Worm (Caenorhabditis elegans) whole organism, L4 larva: ENCODE data around the gene sdc-2.

Experiments used
- F10B5.3 ChIP-seq: sonication (generic microtip); optimal IDR thresholded peaks from 2 replicates; lab custom pipeline; 2016; ENCODE audit warnings: mild to moderate bottlenecking, missing genetic modification characterization, missing compliant biosample characterization
- F37D6.2 ChIP-seq: sonication (generic microtip); optimal IDR thresholded peaks from 2 replicates; lab custom pipeline; 2016; ENCODE audit warnings: mild to moderate bottlenecking, missing genetic modification characterization, missing compliant biosample characterization
- R02D3.7 ChIP-seq: fragments of 150-350 bp; sonication (generic microtip); optimal IDR thresholded peaks from 3 replicates; lab custom pipeline; 2014; ENCODE audit warnings: missing biosample characterization, missing genetic modification characterization
- T26A8.4 ChIP-seq: fragments of 200-800 bp; sonication (Bioruptor generic); IDR thresholded peaks from 2 replicates; pipeline ENCODE4 v1.3.6; 2022; ENCODE audit warnings: missing genetic modification characterization, missing compliant biosample characterization
- Y75B8A.6 ChIP-seq: fragments of 200-800 bp; sonication (Bioruptor generic); IDR thresholded peaks from 2 replicates; pipeline ENCODE4 v1.3.6; 2022; ENCODE audit warnings: missing genetic modification reagents, missing genetic modification characterization, missing compliant biosample characterization
- ZK337.2 ChIP-seq: fragments of 200-800 bp; sonication (Bioruptor generic); IDR thresholded peaks from 2 replicates; pipeline ENCODE4 v1.3.6; 2022; ENCODE audit warnings: missing genetic modification reagents, missing genetic modification characterization, missing compliant biosample characterization
- aha-1 ChIP-seq: fragments of 150-350 bp; peaks from one replicate; lab custom pipeline; 2014; ENCODE audit warnings: missing biosample characterization, missing genetic modification characterization
- ceh-20 ChIP-seq: fragments of 200-800 bp; sonication (Bioruptor generic); IDR thresholded peaks from 2 replicates; pipeline ENCODE4 v1.3.6; 2022; ENCODE audit warnings: missing genetic modification reagents, missing genetic modification characterization, missing compliant biosample characterization
- ceh-32 ChIP-seq: sonication (generic microtip); optimal IDR thresholded peaks from 2 replicates; lab custom pipeline; 2016; ENCODE audit warnings: mild to moderate bottlenecking, missing genetic modification characterization, missing compliant biosample characterization; ENCODE audit not compliant: poor library complexity
- ceh-44 ChIP-seq: fragments of 200-800 bp; sonication (Bioruptor generic); IDR thresholded peaks from 2 replicates; pipeline ENCODE4 v1.3.6; 2022; ENCODE audit warnings: missing genetic modification reagents, missing genetic modification characterization, missing compliant biosample characterization
- ceh-62 ChIP-seq: sonication (generic microtip); optimal IDR thresholded peaks from 2 replicates; lab custom pipeline; 2017; ENCODE audit warnings: missing biosample characterization, missing genetic modification characterization
- ces-1 ChIP-seq: fragments of 150-350 bp; sonication (generic microtip); optimal IDR thresholded peaks from 4 replicates; lab custom pipeline; 2014; ENCODE audit warnings: missing biosample characterization, missing genetic modification reagents, missing genetic modification characterization
- cey-2 ChIP-seq: sonication (generic microtip); optimal IDR thresholded peaks from 3 replicates; lab custom pipeline; 2017; ENCODE audit warnings: missing genetic modification characterization, mild to moderate bottlenecking, missing compliant biosample characterization, antibody characterized with exemption, borderline replicate concordance; ENCODE audit not compliant: insufficient read depth
- daf-16 ChIP-seq, 3 experiments: sonication (generic microtip); optimal IDR thresholded peaks; 2 replicates each; lab custom pipeline; 2016 to 2017; ENCODE audit warnings: missing genetic modification characterization in 3 of 3, missing genetic modification reagents in 3 of 3, mild to moderate bottlenecking in 2 of 3, missing compliant biosample characterization in 2 of 3, missing biosample characterization in 1 of 3, moderate library complexity in 1 of 3
- daf-8 ChIP-seq: fragments of 200-800 bp; sonication (Bioruptor generic); IDR thresholded peaks from 2 replicates; pipeline ENCODE4 v1.3.6; 2022; ENCODE audit warnings: missing genetic modification characterization, missing compliant biosample characterization
- duxl-1 ChIP-seq: sonication (generic microtip); optimal IDR thresholded peaks from 2 replicates; lab custom pipeline; 2016; ENCODE audit warnings: mild to moderate bottlenecking, missing genetic modification characterization, moderate library complexity, missing compliant biosample characterization; ENCODE audit not compliant: poor library complexity
- dve-1 ChIP-seq: sonication (generic microtip); optimal IDR thresholded peaks from 2 replicates; lab custom pipeline; 2017; ENCODE audit warnings: antibody characterized with exemption, mild to moderate bottlenecking, missing genetic modification characterization, missing compliant biosample characterization; ENCODE audit not compliant: insufficient read depth
- egl-43 ChIP-seq: fragments of 200-800 bp; sonication (Bioruptor generic); IDR thresholded peaks from 2 replicates; pipeline ENCODE4 v1.3.6; 2022; ENCODE audit warnings: missing genetic modification reagents, missing genetic modification characterization, missing compliant biosample characterization
- fkh-10 ChIP-seq: fragments of 150-350 bp; optimal IDR thresholded peaks from 2 replicates; lab custom pipeline; 2014; ENCODE audit warnings: missing biosample characterization, missing genetic modification reagents, missing genetic modification characterization
- gei-8 ChIP-seq: fragments of 200-800 bp; sonication (Bioruptor generic); optimal IDR thresholded peaks from 2 replicates; lab custom pipeline; 2018; ENCODE audit warnings: mild to moderate bottlenecking, missing genetic modification characterization, missing compliant biosample characterization
- hif-1 ChIP-seq, 2 experiments: sonication (generic microtip); optimal IDR thresholded peaks; 2 replicates each; lab custom pipeline; 2016 to 2017; ENCODE audit warnings: missing compliant biosample characterization in 2 of 2, missing genetic modification characterization in 2 of 2, missing genetic modification reagents in 2 of 2, missing genotype in 2 of 2, mild to moderate bottlenecking in 1 of 2
- hlh-11 ChIP-seq: fragments of 200-800 bp; sonication (Bioruptor generic); optimal IDR thresholded peaks from 2 replicates; lab custom pipeline; 2018; ENCODE audit warnings: mild to moderate bottlenecking, missing genetic modification characterization, missing compliant biosample characterization
- hlh-30 ChIP-seq: sonication (generic microtip); optimal IDR thresholded peaks from 2 replicates; lab custom pipeline; 2017; ENCODE audit warnings: antibody characterized with exemption, mild to moderate bottlenecking, missing genetic modification characterization, missing compliant biosample characterization; ENCODE audit not compliant: insufficient read depth
- hmg-1.1 ChIP-seq: fragments of 200-800 bp; sonication (Bioruptor generic); IDR thresholded peaks from 2 replicates; pipeline ENCODE4 v1.3.6; 2022; ENCODE audit warnings: missing genetic modification reagents, missing genetic modification characterization, missing compliant biosample characterization
- lim-7 ChIP-seq: fragments of 200-800 bp; sonication (Bioruptor generic); IDR thresholded peaks from 2 replicates; pipeline ENCODE4 v1.3.6; 2022; ENCODE audit warnings: missing genetic modification characterization, missing compliant biosample characterization
- lin-1 ChIP-seq: fragments of 200-800 bp; sonication (Bioruptor generic); IDR thresholded peaks from 2 replicates; pipeline ENCODE4 v1.3.6; 2022; ENCODE audit warnings: missing genetic modification reagents, missing genetic modification characterization, missing compliant biosample characterization
- lin-38 ChIP-seq: fragments of 200-800 bp; sonication (Bioruptor generic); IDR thresholded peaks from 2 replicates; pipeline ENCODE4 v1.3.6; 2022; ENCODE audit warnings: missing genetic modification reagents, missing genetic modification characterization, missing compliant biosample characterization
- lsy-2 ChIP-seq, 2 experiments: fragments of 150-350 bp in 1 of 2; sonication (generic microtip) in 1 of 2; optimal IDR thresholded peaks; 2 replicates each; lab custom pipeline; 2014 to 2017; ENCODE audit warnings: missing biosample characterization in 2 of 2, missing genetic modification characterization in 2 of 2
- madf-5 ChIP-seq, 2 experiments: fragments of 200-800 bp; sonication (Bioruptor generic); IDR thresholded peaks; 2 replicates each; pipeline ENCODE4 v1.3.6; 2022; ENCODE audit warnings: missing compliant biosample characterization in 2 of 2, missing genetic modification characterization in 2 of 2
- mdl-1 ChIP-seq, 2 experiments: fragments of 150-350 bp in 1 of 2; sonication (generic microtip) in 1 of 2; optimal IDR thresholded peaks; 2 replicates each; lab custom pipeline; 2014 to 2017; ENCODE audit warnings: missing biosample characterization in 2 of 2, missing genetic modification characterization in 2 of 2
- mdt-29 ChIP-seq: fragments of 200-800 bp; sonication (Bioruptor generic); IDR thresholded peaks from 2 replicates; pipeline ENCODE4 v1.3.6; 2022; ENCODE audit warnings: missing genetic modification reagents, missing genetic modification characterization, missing compliant biosample characterization
- mep-1 ChIP-seq: fragments of 150-350 bp; sonication (generic microtip); optimal IDR thresholded peaks from 3 replicates; lab custom pipeline; 2014; ENCODE audit warnings: missing biosample characterization, missing genetic modification characterization
- mes-2 ChIP-seq: sonication (generic microtip); optimal IDR thresholded peaks from 2 replicates; lab custom pipeline; 2016; ENCODE audit warnings: missing genotype, mild to moderate bottlenecking, missing genetic modification characterization, missing compliant biosample characterization; ENCODE audit not compliant: poor library complexity, severe bottlenecking
- nhr-102 ChIP-seq: sonication (generic microtip); optimal IDR thresholded peaks from 2 replicates; lab custom pipeline; 2016; ENCODE audit warnings: mild to moderate bottlenecking, missing genetic modification characterization, moderate library complexity, missing compliant biosample characterization
- nhr-237 ChIP-seq: sonication (generic microtip); optimal IDR thresholded peaks from 2 replicates; lab custom pipeline; 2017; ENCODE audit warnings: missing biosample characterization, missing genetic modification characterization
- nhr-48 ChIP-seq: sonication (generic microtip); optimal IDR thresholded peaks from 2 replicates; lab custom pipeline; 2016; ENCODE audit warnings: mild to moderate bottlenecking, missing genetic modification characterization, missing compliant biosample characterization
- nhr-6 ChIP-seq: fragments of 150-350 bp; optimal IDR thresholded peaks from 2 replicates; lab custom pipeline; 2014; ENCODE audit warnings: missing biosample characterization, missing genetic modification characterization
- pqm-1 ChIP-seq: sonication (generic microtip); optimal IDR thresholded peaks from 2 replicates; lab custom pipeline; 2017; ENCODE audit warnings: missing biosample characterization, missing genetic modification characterization
- tag-97 ChIP-seq: fragments of 200-800 bp; sonication (Bioruptor generic); IDR thresholded peaks from 2 replicates; pipeline ENCODE4 v1.3.6; 2022; ENCODE audit warnings: missing genetic modification characterization, missing compliant biosample characterization
- unc-130 ChIP-seq: sonication (generic microtip); optimal IDR thresholded peaks from 2 replicates; lab custom pipeline; 2016; ENCODE audit warnings: missing genetic modification reagents, missing genetic modification characterization, missing compliant biosample characterization
- unc-39 ChIP-seq: sonication (generic microtip); optimal IDR thresholded peaks from 2 replicates; lab custom pipeline; 2017; ENCODE audit warnings: missing biosample characterization, missing genetic modification characterization
- vab-7 ChIP-seq: fragments of 200-800 bp; sonication (Bioruptor generic); IDR thresholded peaks from 2 replicates; pipeline ENCODE4 v1.3.6; 2022; ENCODE audit warnings: missing genetic modification reagents, missing genetic modification characterization, missing compliant biosample characterization
- zag-1 ChIP-seq: fragments of 150-350 bp; optimal IDR thresholded peaks from 2 replicates; lab custom pipeline; 2014; ENCODE audit warnings: missing biosample characterization, missing genetic modification characterization
- ztf-11 ChIP-seq: fragments of 150-350 bp; optimal IDR thresholded peaks from 2 replicates; lab custom pipeline; 2014; ENCODE audit warnings: missing biosample characterization, missing genetic modification characterization
- ztf-7 ChIP-seq: fragments of 150-350 bp; optimal IDR thresholded peaks from 2 replicates; lab custom pipeline; 2014; ENCODE audit warnings: missing biosample characterization, missing genetic modification characterization

The sdc-2 gene

ce11 chrX:11522058-11522757 is at the start of gene sdc-2 (continued):
- TF ChIP-seq hlh-30 (peak; percentile 80), hlh-11 (peak; percentile 87), duxl-1 (tag; lab: Kevin White, UChicago) (peak; percentile 87), ces-1 (GFP tag; lab: Kevin White, UChicago) (no peak), lsy-2 (tag; optimal IDR thresholded peaks at IDR 0.05; lab: Kevin White, UChicago) (peak in 1 of 2 experiments; percentile 55), nhr-102 (tag; lab: Kevin White, UChicago) (peak; percentile 91), mep-1 (peak; percentile 97), egl-43 (GFP tag; lab: Robert Waterston, UW) (no peak), F37D6.2 (tag; lab: Kevin White, UChicago) (peak; percentile 77), F10B5.3 (tag; lab: Kevin White, UChicago) (peak; percentile 30)

- TF ChIP-seq nhr-237 = no peak
- no peak for TF ChIP-seq tag-97
- no peak for TF ChIP-seq mes-2 (tag; lab: Kevin White, UChicago)
- peak; percentile 60 for TF ChIP-seq ceh-32 (tag; lab: Kevin White, UChicago)
- no peak for TF ChIP-seq cey-2 (tag; lab: Kevin White, UChicago)
- peak; percentile 39 to 49 for TF ChIP-seq hif-1 (tag; optimal IDR thresholded peaks at IDR 0.05; lab: Kevin White, UChicago)
- peak; percentile 87 for TF ChIP-seq F37D6.2 (tag; lab: Kevin White, UChicago)
- no peak for TF ChIP-seq R02D3.7 (tag; lab: Kevin White, UChicago)
- no peak for TF ChIP-seq ztf-11 (tag; lab: Kevin White, UChicago)
- no peak for TF ChIP-seq nhr-6
- no peak for TF ChIP-seq Y75B8A.6 (GFP tag; lab: Robert Waterston, UW)
- TF ChIP-seq daf-16 (GFP tag; optimal IDR thresholded peaks at IDR 0.05; lab: Kevin White, UChicago) = no peak
- no peak for TF ChIP-seq daf-16 (tag; optimal IDR thresholded peaks at IDR 0.05; lab: Kevin White, UChicago)
- TF ChIP-seq unc-39 (tag; lab: Kevin White, UChicago) = no peak
- no peak for TF ChIP-seq mdl-1 (tag; optimal IDR thresholded peaks at IDR 0.05; lab: Kevin White, UChicago)
- TF ChIP-seq nhr-48 (tag; lab: Kevin White, UChicago) = no peak
- TF ChIP-seq lim-7 (GFP tag; lab: Robert Waterston, UW) = no peak
- peak; percentile 70; the same call in 1 of the 2 replicates for TF ChIP-seq ceh-20 (GFP tag; lab: Robert Waterston, UW)
- 0 out of 2 replicates have a peak, but pooled peaks have one; percentile 6 for TF ChIP-seq lin-38
- no peak for TF ChIP-seq madf-5 (GFP tag; IDR thresholded peaks at IDR 0.05; lab: Robert Waterston, UW)
- TF ChIP-seq vab-7 = peak; percentile 30; the same call in 1 of the 2 replicates
- 0 out of 2 replicates have a peak, but pooled peaks have one; percentile 45 for TF ChIP-seq ceh-44
- TF ChIP-seq mdt-29 (GFP tag; lab: Robert Waterston, UW) = no peak
- no peak for TF ChIP-seq gei-8 (GFP tag; lab: Kevin White, UChicago)
- TF ChIP-seq hlh-11 = peak; percentile 69
- no peak for TF ChIP-seq pqm-1 (tag; lab: Kevin White, UChicago)
- no peak for TF ChIP-seq dve-1 (tag; lab: Kevin White, UChicago)
- no peak for TF ChIP-seq lin-1 (GFP tag; lab: Robert Waterston, UW)
- TF ChIP-seq unc-130 = no peak
- no peak for TF ChIP-seq ztf-7 (tag; lab: Kevin White, UChicago)
- TF ChIP-seq hmg-1.1 (GFP tag; lab: Robert Waterston, UW) = peak; percentile 66
- 0 out of 2 replicates have a peak, but pooled peaks have one; percentile 38 for TF ChIP-seq T26A8.4 (GFP tag; lab: Robert Waterston, UW)
- no peak for TF ChIP-seq daf-8 (GFP tag; lab: Robert Waterston, UW)
- no peak for TF ChIP-seq ceh-62 (tag; lab: Kevin White, UChicago)
- TF ChIP-seq ZK337.2 (GFP tag; lab: Robert Waterston, UW) = no peak
- no peak for TF ChIP-seq zag-1 (tag; lab: Kevin White, UChicago)
- TF ChIP-seq fkh-10 (GFP tag; lab: Kevin White, UChicago) = peak; percentile 69
- TF ChIP-seq aha-1 = peak; percentile 88
Measured at ce11 chrX:11472953-11473671, 49.4 kb upstream of the sdc-2 start.
